Fruit fly (Drosophila melanogaster): ENCODE results near the gene CG31974.

DNA sequence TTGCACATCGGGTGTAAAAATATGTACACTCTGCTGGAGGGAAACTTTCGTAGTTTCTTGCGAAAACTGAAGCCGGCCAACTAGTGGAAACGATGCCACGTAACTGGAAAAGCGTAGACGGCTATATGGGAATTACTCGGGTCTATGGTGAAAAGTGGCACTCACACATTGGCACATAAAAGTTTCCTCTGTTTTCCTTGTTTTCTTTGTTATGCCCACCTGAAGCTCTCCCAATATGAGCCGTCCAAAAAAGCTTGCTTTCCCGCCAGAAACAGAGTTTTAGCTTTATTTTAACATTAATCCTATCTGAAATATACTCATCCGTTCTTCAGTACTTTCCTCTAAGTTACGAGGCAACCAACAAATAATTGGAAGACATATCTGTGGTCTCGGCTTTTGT lies 12.2 kb downstream of the CG31974 start, which contains the start of gene CG3164:
- TF ChIP-seq psq (optimal IDR thresholded peaks at IDR 0.05): no peak
- no peak for TF ChIP-seq ttk (optimal IDR thresholded peaks at IDR 0.05)

Data from Kc167 (cell line).